Worm (Caenorhabditis elegans) whole organism, mixed stage, embryonic: ENCODE measurements around the gene arrd-19.

ENCODE experiments used
- bed-3 ChIP-seq: fragments of 200-800 bp; sonication (Bioruptor generic); optimal IDR thresholded peaks from 3 replicates; lab custom pipeline; 2018; ENCODE audit warnings: mild to moderate bottlenecking, missing genetic modification characterization, moderate library complexity, missing compliant biosample characterization
- ceh-83 ChIP-seq: fragments of 200-800 bp; sonication (Bioruptor generic); optimal IDR thresholded peaks from 2 replicates; lab custom pipeline; 2018; ENCODE audit warnings: mild to moderate bottlenecking, missing genetic modification characterization, missing compliant biosample characterization
- elt-1 ChIP-seq: sonication (generic microtip); optimal IDR thresholded peaks from 2 replicates; lab custom pipeline; 2017; ENCODE audit warnings: missing genetic modification characterization, mild to moderate bottlenecking, missing compliant biosample characterization, antibody characterized with exemption, moderate library complexity, borderline replicate concordance; ENCODE audit not compliant: insufficient read depth
- lsy-2 ChIP-seq: fragments of 150-350 bp; optimal IDR thresholded peaks from 2 replicates; lab custom pipeline; 2014; ENCODE audit warnings: missing biosample characterization, missing genetic modification characterization
- nhr-12 ChIP-seq: fragments of 150-350 bp; optimal IDR thresholded peaks from 2 replicates; lab custom pipeline; 2014; ENCODE audit warnings: missing biosample characterization, missing genetic modification characterization

DNA sequence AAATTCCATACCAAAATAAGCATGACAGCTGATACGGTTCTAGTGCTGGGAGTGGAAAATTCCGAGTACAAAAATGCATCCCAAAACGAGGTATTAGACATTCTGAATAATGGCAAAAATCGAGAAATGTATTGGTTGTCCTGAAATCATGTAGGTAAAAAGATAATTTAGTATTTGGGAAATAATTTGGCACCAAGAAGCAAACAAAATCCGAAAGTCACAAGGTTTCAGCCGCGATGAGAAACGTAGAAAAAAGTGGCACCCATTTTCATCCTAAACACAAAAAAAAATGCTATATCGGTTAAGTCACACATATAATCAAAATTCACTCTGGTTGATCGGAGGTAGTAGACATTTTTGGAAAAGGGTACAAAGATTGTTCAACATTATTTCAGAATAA lies 17.6 kb downstream of the arrd-19 start, which contains the start of gene srx-122:
- TF ChIP-seq nhr-12 (no peak), ceh-83 (GFP tag; lab: Kevin White, UChicago) (no peak), lsy-2 (tag; lab: Kevin White, UChicago) (no peak), elt-1 (tag; lab: Kevin White, UChicago) (no peak), bed-3 (GFP tag; lab: Kevin White, UChicago) (no peak)
